Fruit fly (Drosophila melanogaster): ENCODE results near the gene CG43185.
A peak's percentile ranks its signal among the peaks of the same experiment; 100 is the strongest.

Gene CG43185

dm6 chr2L:5866791-5867190 lies 17.9 kb upstream of the CG43185 start (continued):
- no peak for TF ChIP-seq emc (GFP tag; optimal IDR thresholded peaks at IDR 0.05)
- no peak for TF ChIP-seq Mes4 (GFP tag; optimal IDR thresholded peaks at IDR 0.05)
- no peak for TF ChIP-seq ato (GFP tag; IDR thresholded peaks at IDR 0.05; ENCODE audit: partially characterized antibody)
- TF ChIP-seq zen (tag; optimal IDR thresholded peaks at IDR 0.05), result peak; percentile 17

dm6 chr2L:5870838-5871702 lies 13.6 kb upstream of the CG43185 start:
- TF ChIP-seq pho (GFP tag; optimal IDR thresholded peaks at IDR 0.05) (no peak), CG13287 (GFP tag; IDR thresholded peaks at IDR 0.05; ENCODE audit: partially characterized antibody) (no peak), CG12299 (tag; optimal IDR thresholded peaks at IDR 0.05) (no peak), H15 (GFP tag; IDR thresholded peaks at IDR 0.05) (no peak), dm (GFP tag; optimal IDR thresholded peaks at IDR 0.05) (no peak), prd (optimal IDR thresholded peaks at IDR 0.05) (no peak), prd (GFP tag; IDR thresholded peaks at IDR 0.05) (no peak), GATAe (GFP tag; conservative IDR thresholded peaks at IDR 0.05) (no peak), CG34422 (GFP tag; IDR thresholded peaks at IDR 0.05) (no peak), Pdp1 (GFP tag; optimal IDR thresholded peaks at IDR 0.05) (no peak), Hr78 (GFP tag; optimal IDR thresholded peaks at IDR 0.05) (peak in 1 of 2 experiments; percentile 86), btn (GFP tag; optimal IDR thresholded peaks at IDR 0.05) (no peak), B-H1 (GFP tag; IDR thresholded peaks at IDR 0.05) (no peak), ara (GFP tag; IDR thresholded peaks at IDR 0.05) (no peak), sqz (GFP tag; optimal IDR thresholded peaks at IDR 0.05) (no peak), CG30020 (tag; optimal IDR thresholded peaks at IDR 0.05) (no peak), Max (GFP tag; optimal IDR thresholded peaks at IDR 0.05) (no peak), al (GFP tag; IDR thresholded peaks at IDR 0.05) (no peak), CG14050 (GFP tag; IDR thresholded peaks at IDR 0.05) (no peak), CG6254 (GFP tag; optimal IDR thresholded peaks at IDR 0.05) (no peak), bcd (GFP tag; optimal IDR thresholded peaks at IDR 0.05) (no peak), sc (optimal IDR thresholded peaks at IDR 0.05) (no peak), sc (GFP tag; optimal IDR thresholded peaks at IDR 0.05) (no peak), CG6175 (GFP tag; IDR thresholded peaks at IDR 0.05) (no peak), emc (GFP tag; optimal IDR thresholded peaks at IDR 0.05) (no peak), CG8924 (tag; optimal IDR thresholded peaks at IDR 0.05) (no peak), D (optimal IDR thresholded peaks at IDR 0.05) (peak; percentile 50), D (GFP tag; optimal IDR thresholded peaks at IDR 0.05) (no peak), Sin3A (optimal IDR thresholded peaks at IDR 0.05) (no peak), ftz-f1 (GFP tag; optimal IDR thresholded peaks at IDR 0.05) (no peak), CG11695 (GFP tag; IDR thresholded peaks at IDR 0.05) (no peak), CG4404 (GFP tag; IDR thresholded peaks at IDR 0.05) (no peak), Doc3 (GFP tag; IDR thresholded peaks at IDR 0.05; ENCODE audit: partially characterized antibody) (no peak), Gsc (GFP tag; IDR thresholded peaks at IDR 0.05) (no peak), tgo (GFP tag; IDR thresholded peaks at IDR 0.05) (no peak), CG15479 (GFP tag; optimal IDR thresholded peaks at IDR 0.05) (peak; percentile 93), HLH3B (GFP tag; IDR thresholded peaks at IDR 0.05) (no peak), BEAF-32 (GFP tag; optimal IDR thresholded peaks at IDR 0.05) (no peak), cas (GFP tag; IDR thresholded peaks at IDR 0.05) (no peak), E2f2 (GFP tag; IDR thresholded peaks at IDR 0.05) (no peak), Camta (GFP tag; optimal IDR thresholded peaks at IDR 0.05) (no peak), esg (GFP tag; conservative IDR thresholded peaks at IDR 0.05) (no peak), CG18619 (GFP tag; optimal IDR thresholded peaks at IDR 0.05) (no peak), cg (GFP tag; optimal IDR thresholded peaks at IDR 0.05) (peak; percentile 37), CG6689 (GFP tag; IDR thresholded peaks at IDR 0.05) (no peak), CG13123 (GFP tag; optimal IDR thresholded peaks at IDR 0.05) (no peak)

Data from whole organism, embryonic.